Fruit fly (Drosophila melanogaster): ENCODE data around the gene CG1265.

Gene CG1265

dm6 chr3L:4254301-4254834, at the start of gene CG1265, which contains the start of gene ago (continued):
- TF ChIP-seq Poxn (GFP tag; IDR thresholded peaks at IDR 0.05) (no peak), dati (GFP tag; IDR thresholded peaks at IDR 0.05) (0 out of 2 replicates have a peak, but pooled peaks have one; percentile 19), CG3995 (GFP tag; optimal IDR thresholded peaks at IDR 0.05) (peak; percentile 92), CG42726 (GFP tag; IDR thresholded peaks at IDR 0.05; ENCODE audit: partially characterized antibody) (no peak), nmo (GFP tag; optimal IDR thresholded peaks at IDR 0.05) (peak; percentile 73), zen (tag; optimal IDR thresholded peaks at IDR 0.05) (peak; percentile 12), usp (GFP tag; optimal IDR thresholded peaks at IDR 0.05) (no peak), sens (GFP tag) (peak; percentile 52), so (GFP tag; IDR thresholded peaks at IDR 0.05) (no peak), odd (GFP tag; optimal IDR thresholded peaks at IDR 0.05) (peak; percentile 45), CG6689 (GFP tag; IDR thresholded peaks at IDR 0.05) (peak; percentile 38; the same call in 1 of the 2 replicates), Sin3A (optimal IDR thresholded peaks at IDR 0.05) (no peak), CG11456 (GFP tag; IDR thresholded peaks at IDR 0.05) (peak; percentile 78), ab (GFP tag; optimal IDR thresholded peaks at IDR 0.05) (peak; percentile 14), ara (GFP tag; IDR thresholded peaks at IDR 0.05) (0 out of 2 replicates have a peak, but pooled peaks have one; percentile 31), Neu2 (GFP tag; optimal IDR thresholded peaks at IDR 0.05; ENCODE audit: borderline replicate concordance) (no peak), Med (GFP tag) (peak; percentile 74), Deaf1 (tag; optimal IDR thresholded peaks at IDR 0.05) (no peak), CG8388 (GFP tag; optimal IDR thresholded peaks at IDR 0.05) (peak; percentile 24), phol (tag; optimal IDR thresholded peaks at IDR 0.05) (peak; percentile 51)

dm6 chr3L:4204867-4205266, 49.7 kb upstream of the CG1265 start:
- TF ChIP-seq ap (GFP tag; IDR thresholded peaks at IDR 0.05) (no peak), CG7963 (GFP tag; IDR thresholded peaks at IDR 0.05; ENCODE audit: partially characterized antibody) (no peak), oc (tag; optimal IDR thresholded peaks at IDR 0.05) (no peak), CG13424 (tag; optimal IDR thresholded peaks at IDR 0.05) (no peak), dmrt99B (tag; optimal IDR thresholded peaks at IDR 0.05) (no peak), CG15514 (GFP tag; optimal IDR thresholded peaks at IDR 0.05) (no peak), CG8388 (GFP tag; optimal IDR thresholded peaks at IDR 0.05) (no peak), Mrtf (GFP tag; IDR thresholded peaks at IDR 0.05) (no peak), CG11247 (GFP tag; IDR thresholded peaks at IDR 0.05) (no peak), C15 (GFP tag; IDR thresholded peaks at IDR 0.05) (no peak)

DNA sequence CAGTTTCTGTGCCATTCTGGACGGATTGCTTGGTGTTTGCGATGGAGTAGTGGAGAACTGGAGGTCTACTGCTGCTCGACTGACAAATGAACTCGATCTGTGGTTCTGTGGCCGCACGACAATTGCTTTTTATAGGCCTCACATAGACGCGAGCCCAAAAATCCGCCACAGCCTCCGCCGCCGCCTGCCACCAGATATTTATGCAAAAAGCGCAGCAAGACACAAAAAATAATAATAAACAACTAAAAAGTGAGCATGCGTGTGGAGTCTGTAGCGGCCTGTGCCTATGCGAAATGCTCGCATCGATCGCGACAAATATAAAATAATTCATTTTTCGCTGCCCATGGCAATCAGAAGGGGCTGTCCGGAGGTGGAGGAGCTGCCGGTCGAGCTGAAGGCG, 45.5 kb upstream of the CG1265 start, which contains the start of gene Cpr64Aa:
Gene Cpr64Aa, minus strand, starts transcription at position 101 of the 400 bp plus-strand sequence.
- no peak for TF ChIP-seq sc (optimal IDR thresholded peaks at IDR 0.05)
- no peak for TF ChIP-seq sc (GFP tag; optimal IDR thresholded peaks at IDR 0.05)
- TF ChIP-seq chinmo (GFP tag; IDR thresholded peaks at IDR 0.05; ENCODE audit: partially characterized antibody) = no peak
- no peak for TF ChIP-seq CG13123 (GFP tag; optimal IDR thresholded peaks at IDR 0.05)
- TF ChIP-seq MBD-R2 (GFP tag; IDR thresholded peaks at IDR 0.05) = no peak
- no peak for TF ChIP-seq fru (optimal IDR thresholded peaks at IDR 0.05)
- TF ChIP-seq exex (tag; optimal IDR thresholded peaks at IDR 0.05) = no peak

dm6 chr3L:4209731-4210130, 44.8 kb upstream of the CG1265 start:
- no peak for TF ChIP-seq Usf (GFP tag; optimal IDR thresholded peaks at IDR 0.05)
- TF ChIP-seq hkb (optimal IDR thresholded peaks at IDR 0.05) = no peak
- 0 out of 2 replicates have a peak, but pooled peaks have one; percentile 11 for TF ChIP-seq hkb (GFP tag; IDR thresholded peaks at IDR 0.05)
- peak; percentile 52 for TF ChIP-seq CG10979 (tag; optimal IDR thresholded peaks at IDR 0.05)
- TF ChIP-seq stc (GFP tag; IDR thresholded peaks at IDR 0.05) = 0 out of 2 replicates have a peak, but pooled peaks have one; percentile 23
- TF ChIP-seq mirr (GFP tag; optimal IDR thresholded peaks at IDR 0.05) = no peak
- 0 out of 3 replicates have a peak, but pooled peaks have one; percentile 26 for TF ChIP-seq tgo (GFP tag; IDR thresholded peaks at IDR 0.05)
- 0 out of 3 replicates have a peak, but pooled peaks have one; percentile 7 for TF ChIP-seq CG11695 (GFP tag; IDR thresholded peaks at IDR 0.05)
- peak; percentile 42 for TF ChIP-seq phol (tag; optimal IDR thresholded peaks at IDR 0.05)
- peak; percentile 12; the same call in 1 of the 2 replicates for TF ChIP-seq sob (GFP tag; IDR thresholded peaks at IDR 0.05)
- peak; percentile 58 for TF ChIP-seq ara (GFP tag; IDR thresholded peaks at IDR 0.05)
- no peak for TF ChIP-seq psq (GFP tag; optimal IDR thresholded peaks at IDR 0.05)
- TF ChIP-seq CG31441 (GFP tag; IDR thresholded peaks at IDR 0.05) = peak; percentile 47
- no peak for TF ChIP-seq Antp (GFP tag; optimal IDR thresholded peaks at IDR 0.05)
- no peak for TF ChIP-seq dimm (GFP tag; IDR thresholded peaks at IDR 0.05)
